Worm (Caenorhabditis elegans) whole organism, L4/young adult: ENCODE data around the gene Y69A2AR.31.
A peak's percentile ranks its signal among the peaks of the same experiment; 100 is the strongest.

ENCODE experiments used
- W03F9.2 ChIP-seq: fragments of 150-350 bp; optimal IDR thresholded peaks from 2 replicates; lab custom pipeline; 2014; ENCODE audit warnings: missing biosample characterization, missing genetic modification characterization
- dao-5 ChIP-seq: sonication (generic microtip); optimal IDR thresholded peaks from 2 replicates; lab custom pipeline; 2016; ENCODE audit warnings: missing genotype, missing genetic modification characterization, moderate library complexity, missing compliant biosample characterization
- him-1 ChIP-seq: sonication (generic microtip); optimal IDR thresholded peaks from 2 replicates; lab custom pipeline; 2016; ENCODE audit warnings: missing genotype, missing genetic modification reagents, missing genetic modification characterization, missing compliant biosample characterization

DNA sequence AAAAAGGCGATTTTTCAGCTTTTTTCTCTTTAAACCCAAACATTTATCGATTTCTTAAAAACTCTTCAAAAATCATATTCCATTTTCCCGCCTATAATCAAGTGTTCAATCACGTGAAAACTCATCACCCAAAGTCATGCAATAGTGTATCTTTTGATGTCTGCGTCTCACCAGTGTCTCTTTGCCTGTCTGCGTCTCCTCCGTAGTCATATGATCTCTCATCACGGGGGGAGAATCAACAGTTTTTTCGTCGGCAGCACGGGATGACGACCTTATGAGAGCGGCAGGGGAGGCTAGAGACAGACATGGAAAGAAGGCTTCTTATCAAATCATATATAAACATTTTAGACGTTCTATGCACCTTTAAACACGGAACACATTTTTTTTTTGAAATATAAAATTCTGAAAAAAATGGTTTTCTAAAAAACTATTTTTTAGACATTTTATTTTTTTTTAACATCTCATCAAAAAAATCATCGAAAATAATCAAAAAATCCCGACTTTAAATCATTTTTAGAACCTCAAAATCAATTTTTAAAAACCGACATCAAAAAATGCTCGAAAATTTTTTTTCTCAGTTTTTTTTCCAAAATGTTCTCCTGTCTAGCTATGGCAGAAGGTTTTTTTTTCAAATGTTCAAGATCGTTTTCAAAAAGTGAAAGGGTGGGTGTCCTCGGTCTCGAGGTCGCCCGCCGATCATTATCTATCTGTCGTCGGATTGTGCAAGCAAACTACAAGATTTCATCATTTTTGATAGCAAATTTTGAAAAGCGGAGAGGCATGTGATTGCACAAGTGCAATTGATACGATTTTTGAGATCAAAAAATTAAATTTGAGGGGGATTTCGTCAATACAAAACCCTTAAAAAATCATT lies 61.6 kb downstream of the Y69A2AR.31 start:
- TF ChIP-seq dao-5 (tag; lab: Kevin White, UChicago) (peak; percentile 53), him-1 (peak; percentile 11), W03F9.2 (tag; lab: Kevin White, UChicago) (peak; percentile 91)
